Worm (Caenorhabditis elegans) whole organism, young adult: ENCODE measurements around the gene ZK637.14.
A peak's percentile ranks its signal among the peaks of the same experiment; 100 is the strongest.

Experiments
- B0035.1 ChIP-seq: sonication (generic microtip); optimal IDR thresholded peaks from 2 replicates; lab custom pipeline; 2016; ENCODE audit warnings: missing genetic modification characterization, mild to moderate bottlenecking, missing compliant biosample characterization, missing genotype, missing genetic modification reagents
- C06A6.2 ChIP-seq: fragments of 200-800 bp; sonication (Bioruptor generic); conservative IDR thresholded peaks from 2 replicates; pipeline ENCODE4 v1.3.6; 2022; ENCODE audit warnings: missing genetic modification characterization, missing compliant biosample characterization
- C17E4.6 ChIP-seq: fragments of 200-800 bp; sonication (Bioruptor generic); IDR thresholded peaks from 2 replicates; pipeline ENCODE4 v1.3.6; 2022; ENCODE audit warnings: missing genetic modification reagents, missing genetic modification characterization, missing compliant biosample characterization
- F10E7.11 ChIP-seq: sonication (generic microtip); optimal IDR thresholded peaks from 2 replicates; lab custom pipeline; 2017; ENCODE audit warnings: mild to moderate bottlenecking, missing genetic modification characterization, moderate library complexity, missing compliant biosample characterization
- F33H1.4 ChIP-seq: fragments of 200-800 bp; sonication (Bioruptor generic); IDR thresholded peaks from 2 replicates; pipeline ENCODE4 v1.3.6; 2022; ENCODE audit warnings: missing genetic modification reagents, missing genetic modification characterization, missing compliant biosample characterization
- F39B2.1 ChIP-seq: fragments of 200-800 bp; sonication (Bioruptor generic); IDR thresholded peaks from 2 replicates; pipeline ENCODE4 v1.3.6; 2022; ENCODE audit warnings: missing genetic modification reagents, missing genetic modification characterization, missing compliant biosample characterization
- F49E8.2 ChIP-seq: sonication (generic microtip); optimal IDR thresholded peaks from 3 replicates; lab custom pipeline; 2017; ENCODE audit warnings: missing genetic modification characterization, mild to moderate bottlenecking, missing compliant biosample characterization, antibody characterized with exemption, moderate library complexity; ENCODE audit not compliant: insufficient read depth
- T07F8.4 ChIP-seq: sonication (generic microtip); optimal IDR thresholded peaks from 2 replicates; lab custom pipeline; 2016; ENCODE audit warnings: mild to moderate bottlenecking, missing genetic modification characterization, moderate library complexity, missing compliant biosample characterization
- T26A5.8 ChIP-seq: sonication (generic microtip); optimal IDR thresholded peaks from 2 replicates; lab custom pipeline; 2016; ENCODE audit warnings: missing genetic modification characterization, missing compliant biosample characterization
- Y53F4B.3 ChIP-seq: fragments of 200-800 bp; sonication (Bioruptor generic); IDR thresholded peaks from 2 replicates; pipeline ENCODE4 v1.3.6; 2022; ENCODE audit warnings: missing genetic modification reagents, missing genetic modification characterization, missing compliant biosample characterization
- Y53G8AR.9 ChIP-seq: fragments of 200-800 bp; sonication (Bioruptor generic); conservative IDR thresholded peaks from 2 replicates; pipeline ENCODE4 v1.3.6; 2022; ENCODE audit warnings: missing genetic modification reagents, missing genetic modification characterization, missing compliant biosample characterization
- Y56A3A.18 ChIP-seq: fragments of 200-800 bp; sonication (Bioruptor generic); IDR thresholded peaks from 2 replicates; pipeline ENCODE4 v1.3.6; 2022; ENCODE audit warnings: missing genetic modification reagents, missing genetic modification characterization, missing compliant biosample characterization
- Y79H2A.3 ChIP-seq: fragments of 200-800 bp; sonication (Bioruptor generic); conservative IDR thresholded peaks from 2 replicates; pipeline ENCODE4 v1.3.6; 2022; ENCODE audit warnings: missing genetic modification reagents, missing genetic modification characterization, missing compliant biosample characterization
- Y95B8A.8 ChIP-seq: fragments of 200-800 bp; sonication (Bioruptor generic); IDR thresholded peaks from 2 replicates; pipeline ENCODE4 v1.3.6; 2022; ENCODE audit warnings: missing genetic modification reagents, missing genetic modification characterization, missing compliant biosample characterization
- aptf-2 ChIP-seq: fragments of 200-800 bp; sonication (Bioruptor generic); conservative IDR thresholded peaks from 2 replicates; pipeline ENCODE4 v1.3.6; 2022; ENCODE audit warnings: missing genetic modification reagents, missing genetic modification characterization, missing compliant biosample characterization
- attf-3 ChIP-seq: fragments of 200-800 bp; sonication (Bioruptor generic); conservative IDR thresholded peaks from 2 replicates; pipeline ENCODE4 v1.3.6; 2022; ENCODE audit warnings: missing genetic modification reagents, missing genetic modification characterization, missing compliant biosample characterization
- bed-2 ChIP-seq: fragments of 200-800 bp; sonication (Bioruptor generic); IDR thresholded peaks from 2 replicates; pipeline ENCODE4 v1.3.6; 2022; ENCODE audit warnings: missing genetic modification reagents, missing genetic modification characterization, missing compliant biosample characterization
- ccch-3 ChIP-seq: fragments of 200-800 bp; sonication (Bioruptor generic); optimal IDR thresholded peaks from 2 replicates; lab custom pipeline; 2018; ENCODE audit warnings: mild to moderate bottlenecking, missing genetic modification characterization, missing compliant biosample characterization
- cebp-1 ChIP-seq, 2 experiments: fragments of 200-800 bp in 1 of 2; sonication (Bioruptor generic) in 1 of 2; sonication (generic microtip) in 1 of 2; IDR thresholded peaks in 1 of 2; optimal IDR thresholded peaks in 1 of 2; 2 replicates each; pipeline versions ENCODE4 v1.3.6 to Lab custom; 2017 to 2022; ENCODE audit warnings: missing compliant biosample characterization in 2 of 2, missing genetic modification characterization in 2 of 2, mild to moderate bottlenecking in 1 of 2, missing genetic modification reagents in 1 of 2, moderate library complexity in 1 of 2
- cebp-2 ChIP-seq: fragments of 200-800 bp; sonication (Bioruptor generic); IDR thresholded peaks from 2 replicates; pipeline ENCODE4 v1.3.6; 2022; ENCODE audit warnings: missing genetic modification characterization, missing compliant biosample characterization
- ceh-27 ChIP-seq: fragments of 200-800 bp; sonication (Bioruptor generic); optimal IDR thresholded peaks from 2 replicates; lab custom pipeline; 2018; ENCODE audit warnings: mild to moderate bottlenecking, missing genetic modification characterization, moderate library complexity, missing compliant biosample characterization
- ceh-40 ChIP-seq: fragments of 200-800 bp; sonication (Bioruptor generic); IDR thresholded peaks from 2 replicates; pipeline ENCODE4 v1.3.6; 2022; ENCODE audit warnings: missing genetic modification characterization, missing compliant biosample characterization
- ceh-79 ChIP-seq: sonication (generic microtip); optimal IDR thresholded peaks from 2 replicates; lab custom pipeline; 2017; ENCODE audit warnings: mild to moderate bottlenecking, missing genetic modification characterization, missing compliant biosample characterization
- ceh-91 ChIP-seq: fragments of 200-800 bp; sonication (Bioruptor generic); IDR thresholded peaks from 2 replicates; pipeline ENCODE4 v1.3.6; 2022; ENCODE audit warnings: missing genetic modification reagents, missing genetic modification characterization, missing compliant biosample characterization
- die-1 ChIP-seq: sonication (generic microtip); optimal IDR thresholded peaks from 2 replicates; lab custom pipeline; 2016; ENCODE audit warnings: missing genotype, mild to moderate bottlenecking, missing genetic modification characterization, missing compliant biosample characterization
- dox-1 ChIP-seq: fragments of 200-800 bp; sonication (Bioruptor generic); IDR thresholded peaks from 2 replicates; pipeline ENCODE4 v1.3.6; 2022; ENCODE audit warnings: missing genetic modification reagents, missing genetic modification characterization, missing compliant biosample characterization
- egl-18 ChIP-seq: fragments of 200-800 bp; sonication (Bioruptor generic); IDR thresholded peaks from 2 replicates; pipeline ENCODE4 v1.3.6; 2022; ENCODE audit warnings: missing genetic modification reagents, missing genetic modification characterization, missing compliant biosample characterization
- ekl-4 ChIP-seq: fragments of 200-800 bp; sonication (Bioruptor generic); IDR thresholded peaks from 2 replicates; pipeline ENCODE4 v1.3.6; 2022; ENCODE audit warnings: missing genetic modification reagents, missing genetic modification characterization, missing compliant biosample characterization
- fkh-3 ChIP-seq: sonication (generic microtip); optimal IDR thresholded peaks from 2 replicates; lab custom pipeline; 2016; ENCODE audit warnings: mild to moderate bottlenecking, missing genetic modification characterization, missing compliant biosample characterization
- gei-17 ChIP-seq: fragments of 200-800 bp; sonication (Bioruptor generic); optimal IDR thresholded peaks from 2 replicates; lab custom pipeline; 2018; ENCODE audit warnings: mild to moderate bottlenecking, missing genetic modification characterization, missing compliant biosample characterization
- him-1 ChIP-seq: sonication (generic microtip); optimal IDR thresholded peaks from 2 replicates; lab custom pipeline; 2016; ENCODE audit warnings: missing genotype, missing genetic modification reagents, missing genetic modification characterization, missing compliant biosample characterization
- lin-35 ChIP-seq, 3 experiments: fragments of 150-350 bp in 2 of 3; sonication (generic microtip) in 1 of 3; optimal IDR thresholded peaks; 2 replicates each; lab custom pipeline; 2014 to 2018; ENCODE audit warnings: missing biosample characterization in 3 of 3, missing genetic modification characterization in 3 of 3, missing genetic modification reagents in 3 of 3
- lir-1 ChIP-seq: fragments of 200-800 bp; sonication (Bioruptor generic); conservative IDR thresholded peaks from 2 replicates; pipeline ENCODE4 v1.3.6; 2022; ENCODE audit warnings: missing genetic modification reagents, missing genetic modification characterization, missing compliant biosample characterization
- lsl-1 ChIP-seq: fragments of 200-800 bp; sonication (Bioruptor generic); optimal IDR thresholded peaks from 2 replicates; lab custom pipeline; 2018; ENCODE audit warnings: mild to moderate bottlenecking, missing genetic modification characterization, moderate library complexity, missing compliant biosample characterization
- madf-10 ChIP-seq: sonication (generic microtip); optimal IDR thresholded peaks from 2 replicates; lab custom pipeline; 2016; ENCODE audit warnings: mild to moderate bottlenecking, missing genetic modification characterization, missing compliant biosample characterization
- nhr-120 ChIP-seq: fragments of 200-800 bp; sonication (Bioruptor generic); IDR thresholded peaks from 2 replicates; pipeline ENCODE4 v1.3.6; 2022; ENCODE audit warnings: missing genetic modification characterization, missing compliant biosample characterization
- nhr-27 ChIP-seq: fragments of 200-800 bp; sonication (Bioruptor generic); optimal IDR thresholded peaks from 2 replicates; lab custom pipeline; 2018; ENCODE audit warnings: mild to moderate bottlenecking, missing genetic modification characterization, moderate library complexity, missing compliant biosample characterization
- nhr-80 ChIP-seq: sonication (generic microtip); optimal IDR thresholded peaks from 2 replicates; lab custom pipeline; 2016; ENCODE audit warnings: missing genetic modification characterization, missing compliant biosample characterization
- pha-4 ChIP-seq: fragments of 150-350 bp; sonication (generic microtip); optimal IDR thresholded peaks from 2 replicates; lab custom pipeline; 2014; ENCODE audit warnings: missing biosample characterization, missing genetic modification reagents, missing genetic modification characterization
- sea-2 ChIP-seq: fragments of 200-800 bp; sonication (Bioruptor generic); IDR thresholded peaks from 2 replicates; pipeline ENCODE4 v1.3.6; 2022; ENCODE audit warnings: missing genetic modification characterization, missing compliant biosample characterization
- snpc-1.3 ChIP-seq: sonication (generic microtip); optimal IDR thresholded peaks from 2 replicates; lab custom pipeline; 2017; ENCODE audit warnings: missing genetic modification characterization, mild to moderate bottlenecking, missing compliant biosample characterization, antibody characterized with exemption, moderate library complexity, missing genotype, missing genetic modification reagents; ENCODE audit not compliant: insufficient read depth
- snpc-4 ChIP-seq, 5 experiments: fragments of 150-350 bp in 1 of 5; sonication (generic microtip) in 4 of 5; optimal IDR thresholded peaks; 2 replicates each; lab custom pipeline; 2014 to 2018; ENCODE audit warnings: missing genetic modification characterization in 5 of 5, missing biosample characterization in 3 of 5, antibody characterized with exemption in 2 of 5, mild to moderate bottlenecking in 2 of 5, missing compliant biosample characterization in 2 of 5, missing genotype in 2 of 5, moderate library complexity in 2 of 5, missing genetic modification reagents in 1 of 5
- sptf-2 ChIP-seq: fragments of 200-800 bp; sonication (Bioruptor generic); optimal IDR thresholded peaks from 2 replicates; lab custom pipeline; 2018; ENCODE audit warnings: mild to moderate bottlenecking, missing genetic modification characterization, missing compliant biosample characterization
- tlf-1 ChIP-seq: fragments of 200-800 bp; sonication (Bioruptor generic); optimal IDR thresholded peaks from 2 replicates; lab custom pipeline; 2018; ENCODE audit warnings: mild to moderate bottlenecking, missing genetic modification characterization, missing compliant biosample characterization
- ztf-26 ChIP-seq: sonication (generic microtip); optimal IDR thresholded peaks from 2 replicates; lab custom pipeline; 2017; ENCODE audit warnings: missing genetic modification characterization, missing compliant biosample characterization
- ztf-28 ChIP-seq: fragments of 200-800 bp; sonication (Bioruptor generic); IDR thresholded peaks from 2 replicates; pipeline ENCODE4 v1.3.6; 2022; ENCODE audit warnings: missing genetic modification reagents, missing genetic modification characterization, missing compliant biosample characterization

Gene ZK637.14

DNA sequence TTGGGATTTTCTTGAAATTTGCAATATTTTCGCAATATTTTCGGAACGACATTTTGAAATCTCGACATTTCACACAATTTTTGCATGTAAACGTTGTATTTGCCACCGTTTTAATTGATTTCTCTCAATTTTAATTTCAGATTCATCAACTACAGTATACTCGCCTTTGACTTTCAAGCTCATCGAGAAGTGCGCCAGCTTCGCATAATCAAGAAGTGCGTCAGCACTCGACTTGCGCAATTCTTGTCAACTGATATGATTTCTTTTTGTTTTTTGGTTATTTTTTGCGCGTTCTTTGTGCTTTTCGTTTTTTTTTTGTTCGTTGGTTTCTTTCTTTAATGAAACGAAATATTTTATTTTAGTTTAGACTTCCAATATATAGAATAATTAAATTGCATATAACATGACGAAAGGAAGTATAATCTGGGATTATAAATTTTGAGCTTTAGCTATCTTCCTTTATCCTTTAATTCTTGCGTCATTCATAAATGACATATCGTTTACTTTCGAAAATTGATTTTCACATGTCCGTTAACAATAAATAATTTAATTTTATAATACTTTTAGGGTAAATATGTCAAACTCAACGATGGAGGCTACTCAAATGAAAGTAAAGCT, 1.7 kb downstream of the ZK637.14 start, which contains the start of gene famh-136 (continued):
- TF ChIP-seq F39B2.1: peak; percentile 55; the same call in 1 of the 2 replicates
- peak; percentile 75 for TF ChIP-seq Y95B8A.8 (GFP tag; lab: Robert Waterston, UW)
- peak; percentile 93 for TF ChIP-seq Y53G8AR.9 (GFP tag; lab: Robert Waterston, UW)
- TF ChIP-seq attf-3 (GFP tag; lab: Robert Waterston, UW): peak; percentile 46; the same call in 1 of the 2 replicates
- 0 out of 2 replicates have a peak, but pooled peaks have one; percentile 21 for TF ChIP-seq cebp-2 (GFP tag; lab: Robert Waterston, UW)
- TF ChIP-seq ztf-26: peak; percentile 79
- no peak for TF ChIP-seq ceh-79
- TF ChIP-seq C17E4.6 (GFP tag; lab: Robert Waterston, UW): 0 out of 2 replicates have a peak, but pooled peaks have one; percentile 26
- TF ChIP-seq ceh-40 (GFP tag; lab: Robert Waterston, UW): no peak
- TF ChIP-seq tlf-1 (GFP tag; lab: Kevin White, UChicago): peak; percentile 77
- peak; percentile 85 for TF ChIP-seq dox-1 (GFP tag; lab: Robert Waterston, UW)
- TF ChIP-seq ztf-28: no peak
- TF ChIP-seq sptf-2 (GFP tag; lab: Kevin White, UChicago): no peak
- peak; percentile 20 for TF ChIP-seq ceh-27
- no peak for TF ChIP-seq T26A5.8
- TF ChIP-seq die-1 (tag; lab: Kevin White, UChicago): peak; percentile 13
- no peak for TF ChIP-seq nhr-120 (GFP tag; lab: Robert Waterston, UW)
- TF ChIP-seq C06A6.2 (GFP tag; lab: Robert Waterston, UW): 0 out of 2 replicates have a peak, but pooled peaks have one; percentile 20
- TF ChIP-seq Y53F4B.3 (GFP tag; lab: Robert Waterston, UW): no peak
- TF ChIP-seq snpc-4 (GFP tag; optimal IDR thresholded peaks at IDR 0.05; lab: Kevin White, UChicago): peak; percentile 53
- TF ChIP-seq snpc-4 (tag; optimal IDR thresholded peaks at IDR 0.05; lab: Kevin White, UChicago): peak; percentile 50 to 74 (median 64)
- peak; percentile 40 for TF ChIP-seq gei-17
- TF ChIP-seq F33H1.4: peak; percentile 74
- TF ChIP-seq sea-2: no peak
- TF ChIP-seq nhr-27 (tag; lab: Kevin White, UChicago): no peak
- no peak for TF ChIP-seq F49E8.2
- peak; percentile 27 for TF ChIP-seq snpc-1.3 (tag; lab: Kevin White, UChicago)
- TF ChIP-seq fkh-3 (tag; lab: Kevin White, UChicago): no peak
- TF ChIP-seq ceh-91 (GFP tag; lab: Robert Waterston, UW): peak; percentile 25; the same call in 1 of the 2 replicates
- no peak for TF ChIP-seq Y79H2A.3 (GFP tag; lab: Robert Waterston, UW)
- TF ChIP-seq bed-2 (GFP tag; lab: Robert Waterston, UW): no peak
- no peak for TF ChIP-seq egl-18
- no peak for TF ChIP-seq ccch-3 (GFP tag; lab: Kevin White, UChicago)
- no peak for TF ChIP-seq aptf-2 (GFP tag; lab: Robert Waterston, UW)
- peak; percentile 57 for TF ChIP-seq lir-1 (GFP tag; lab: Robert Waterston, UW)
- TF ChIP-seq Y56A3A.18 (GFP tag; lab: Robert Waterston, UW): peak; percentile 30; the same call in 1 of the 2 replicates
- no peak for TF ChIP-seq F10E7.11
- TF ChIP-seq madf-10 (tag; lab: Kevin White, UChicago): peak; percentile 54
- peak; percentile 34 for TF ChIP-seq pha-4 (tag; lab: Kevin White, UChicago)
- TF ChIP-seq cebp-1 (GFP tag; IDR thresholded peaks at IDR 0.05; lab: Robert Waterston, UW): peak; percentile 36; the same call in 1 of the 2 replicates
- TF ChIP-seq cebp-1 (tag; optimal IDR thresholded peaks at IDR 0.05; lab: Kevin White, UChicago): peak; percentile 90
- TF ChIP-seq ekl-4 (GFP tag; lab: Robert Waterston, UW): peak; percentile 67; the same call in 1 of the 2 replicates
- TF ChIP-seq lsl-1: peak; percentile 68
- peak; percentile 91 for TF ChIP-seq nhr-80 (tag; lab: Kevin White, UChicago)
- peak; percentile 12 for TF ChIP-seq him-1
- TF ChIP-seq B0035.1 (tag; lab: Kevin White, UChicago): no peak
- TF ChIP-seq T07F8.4: peak; percentile 5
- TF ChIP-seq lin-35 (GFP tag; optimal IDR thresholded peaks at IDR 0.05; lab: Kevin White, UChicago): peak in 2 of 3 experiments; percentile 9 to 83
